Worm (Caenorhabditis elegans) whole organism, L4 larva: ENCODE measurements around the gene rabx-5.

Experiments
- Y5F2A.4 ChIP-seq: fragments of 200-800 bp; sonication (Bioruptor generic); optimal IDR thresholded peaks from 2 replicates; lab custom pipeline; 2018; ENCODE audit warnings: mild to moderate bottlenecking, missing genetic modification characterization, missing compliant biosample characterization
- aha-1 ChIP-seq: fragments of 150-350 bp; peaks from one replicate; lab custom pipeline; 2014; ENCODE audit warnings: missing biosample characterization, missing genetic modification characterization
- fkh-10 ChIP-seq: fragments of 150-350 bp; optimal IDR thresholded peaks from 2 replicates; lab custom pipeline; 2014; ENCODE audit warnings: missing biosample characterization, missing genetic modification reagents, missing genetic modification characterization
- hmg-1.1 ChIP-seq: fragments of 200-800 bp; sonication (Bioruptor generic); IDR thresholded peaks from 2 replicates; pipeline ENCODE4 v1.3.6; 2022; ENCODE audit warnings: missing genetic modification reagents, missing genetic modification characterization, missing compliant biosample characterization
- lin-39 ChIP-seq: fragments of 150-350 bp; optimal IDR thresholded peaks from 2 replicates; lab custom pipeline; 2014; ENCODE audit warnings: missing biosample characterization, missing genetic modification reagents, missing genetic modification characterization
- lsy-2 ChIP-seq, 2 experiments: fragments of 150-350 bp in 1 of 2; sonication (generic microtip) in 1 of 2; optimal IDR thresholded peaks; 2 replicates each; lab custom pipeline; 2014 to 2017; ENCODE audit warnings: missing biosample characterization in 2 of 2, missing genetic modification characterization in 2 of 2
- nhr-10 ChIP-seq: fragments of 150-350 bp; optimal IDR thresholded peaks from 2 replicates; lab custom pipeline; 2014; ENCODE audit warnings: missing biosample characterization, missing genetic modification characterization
- nhr-237 ChIP-seq: sonication (generic microtip); optimal IDR thresholded peaks from 2 replicates; lab custom pipeline; 2017; ENCODE audit warnings: missing biosample characterization, missing genetic modification characterization
- skn-1 ChIP-seq: fragments of 150-350 bp; optimal IDR thresholded peaks from 2 replicates; lab custom pipeline; 2014; ENCODE audit warnings: missing biosample characterization, missing genetic modification characterization
- snpc-1.2 ChIP-seq: fragments of 200-800 bp; sonication (Bioruptor generic); IDR thresholded peaks from 2 replicates; pipeline ENCODE4 v1.3.6; 2022; ENCODE audit warnings: missing genetic modification reagents, missing genetic modification characterization, missing compliant biosample characterization
- snpc-4 ChIP-seq: fragments of 150-350 bp; optimal IDR thresholded peaks from 2 replicates; lab custom pipeline; 2014; ENCODE audit warnings: missing biosample characterization, missing genetic modification characterization
- ztf-11 ChIP-seq: fragments of 150-350 bp; optimal IDR thresholded peaks from 2 replicates; lab custom pipeline; 2014; ENCODE audit warnings: missing biosample characterization, missing genetic modification characterization

ce11 chrIII:10557910-10558309, 47.2 kb upstream of the rabx-5 start, which contains the start of gene T21C12.4:
- TF ChIP-seq fkh-10 (GFP tag; lab: Kevin White, UChicago) (no peak), hmg-1.1 (no peak), nhr-10 (tag; lab: Kevin White, UChicago) (no peak), lin-39 (tag; lab: Kevin White, UChicago) (no peak), aha-1 (peak; percentile 4), ztf-11 (tag; lab: Kevin White, UChicago) (no peak), snpc-1.2 (GFP tag; lab: Robert Waterston, UW) (no peak), snpc-4 (tag; lab: Kevin White, UChicago) (no peak), nhr-237 (no peak), lsy-2 (tag; optimal IDR thresholded peaks at IDR 0.05; lab: Kevin White, UChicago) (no peak), skn-1 (tag; lab: Kevin White, UChicago) (no peak), Y5F2A.4 (no peak)
